Worm (Caenorhabditis elegans): ENCODE results near the gene algn-1.

Gene algn-1

DNA sequence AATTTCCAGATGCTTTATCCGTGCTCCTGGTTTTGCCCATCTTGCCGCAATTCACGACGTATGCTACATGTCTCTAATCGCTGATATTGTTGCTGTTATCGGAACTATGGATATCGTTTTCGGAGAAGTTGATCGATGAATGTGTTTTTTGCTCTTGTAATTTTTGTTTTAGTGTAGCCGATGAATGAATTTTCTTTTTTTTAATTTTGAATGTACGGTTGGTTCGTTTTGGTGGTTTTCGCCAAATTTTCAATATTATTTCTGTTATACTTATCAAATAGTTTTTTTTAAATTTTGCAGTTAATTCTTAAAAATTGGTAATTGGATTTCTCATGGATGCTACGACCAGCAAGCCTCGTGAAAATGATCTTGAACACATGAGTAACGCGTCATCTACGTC lies 7.1 kb downstream of the algn-1 start, which contains the start of gene T26A5.2:
Gene T26A5.2 (plus strand): TSS at position 301 of the 400 bp plus-strand sequence.
- TF ChIP-seq fkh-4 (tag; optimal IDR thresholded peaks at IDR 0.05; ENCODE audit: borderline replicate concordance), result no peak
- no peak for TF ChIP-seq fkh-8 (tag; optimal IDR thresholded peaks at IDR 0.05)
- TF ChIP-seq ama-1 (optimal IDR thresholded peaks at IDR 0.05), result no peak
- TF ChIP-seq nhr-85 (tag), result no peak
- no peak for TF ChIP-seq snu-23 (GFP tag; optimal IDR thresholded peaks at IDR 0.05)
- no peak for TF ChIP-seq irx-1 (tag; optimal IDR thresholded peaks at IDR 0.05)
- TF ChIP-seq grh-1 (GFP tag; IDR thresholded peaks at IDR 0.05), result no peak

DNA sequence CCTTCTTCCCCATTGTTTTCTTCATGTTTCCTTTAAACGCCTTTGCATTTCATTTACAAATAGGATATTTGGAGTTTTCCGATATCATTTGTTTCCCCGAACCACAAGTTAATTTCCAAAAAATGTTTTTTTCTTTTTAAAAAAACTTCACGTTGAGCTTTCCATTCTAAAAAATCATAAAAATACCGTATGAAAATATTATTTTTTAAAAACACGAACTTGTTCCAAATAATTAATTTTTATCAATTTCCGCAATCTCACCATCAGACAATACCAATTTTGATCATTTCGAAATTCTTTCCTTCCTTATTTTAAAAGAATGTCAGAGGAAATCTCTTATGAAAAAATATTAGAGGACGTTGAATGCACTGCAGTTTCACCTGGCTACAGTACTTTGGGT lies 11.5 kb downstream of the algn-1 start, which contains the start of gene wht-6:
Gene wht-6 (plus strand): TSS at position 301 of the 400 bp plus-strand sequence.
- no peak for TF ChIP-seq grh-1 (GFP tag; IDR thresholded peaks at IDR 0.05)
- no peak for TF ChIP-seq C04F5.9 (tag; optimal IDR thresholded peaks at IDR 0.05)
- TF ChIP-seq Y116A8C.19 (tag; optimal IDR thresholded peaks at IDR 0.05; ENCODE audit: borderline replicate concordance), result no peak

DNA sequence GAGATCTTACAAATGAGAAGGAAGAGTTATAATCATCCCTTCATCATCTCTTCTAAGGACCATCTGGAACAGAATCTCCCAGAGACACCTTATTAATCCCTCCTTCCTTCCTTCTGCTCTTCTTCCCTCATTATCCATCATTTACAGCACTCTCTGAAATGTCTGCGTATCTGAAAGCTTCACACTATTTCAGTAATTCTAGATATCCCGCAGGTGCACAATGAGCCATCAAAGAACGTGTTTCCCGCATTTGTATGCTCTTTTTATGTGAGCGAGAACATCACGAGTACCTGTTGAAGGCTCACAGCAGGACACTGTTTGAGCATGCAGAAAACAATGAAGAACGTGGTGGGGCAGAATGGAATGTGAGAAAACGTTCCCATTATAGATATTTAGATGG lies 16.5 kb downstream of the algn-1 start:
- TF ChIP-seq nhr-76 (tag; optimal IDR thresholded peaks at IDR 0.05) (no peak), sox-4 (tag; optimal IDR thresholded peaks at IDR 0.05) (no peak), lin-39 (tag; optimal IDR thresholded peaks at IDR 0.05) (no peak), unc-98 (GFP tag; IDR thresholded peaks at IDR 0.05) (no peak), efl-3 (GFP tag; optimal IDR thresholded peaks at IDR 0.05) (no peak)

DNA sequence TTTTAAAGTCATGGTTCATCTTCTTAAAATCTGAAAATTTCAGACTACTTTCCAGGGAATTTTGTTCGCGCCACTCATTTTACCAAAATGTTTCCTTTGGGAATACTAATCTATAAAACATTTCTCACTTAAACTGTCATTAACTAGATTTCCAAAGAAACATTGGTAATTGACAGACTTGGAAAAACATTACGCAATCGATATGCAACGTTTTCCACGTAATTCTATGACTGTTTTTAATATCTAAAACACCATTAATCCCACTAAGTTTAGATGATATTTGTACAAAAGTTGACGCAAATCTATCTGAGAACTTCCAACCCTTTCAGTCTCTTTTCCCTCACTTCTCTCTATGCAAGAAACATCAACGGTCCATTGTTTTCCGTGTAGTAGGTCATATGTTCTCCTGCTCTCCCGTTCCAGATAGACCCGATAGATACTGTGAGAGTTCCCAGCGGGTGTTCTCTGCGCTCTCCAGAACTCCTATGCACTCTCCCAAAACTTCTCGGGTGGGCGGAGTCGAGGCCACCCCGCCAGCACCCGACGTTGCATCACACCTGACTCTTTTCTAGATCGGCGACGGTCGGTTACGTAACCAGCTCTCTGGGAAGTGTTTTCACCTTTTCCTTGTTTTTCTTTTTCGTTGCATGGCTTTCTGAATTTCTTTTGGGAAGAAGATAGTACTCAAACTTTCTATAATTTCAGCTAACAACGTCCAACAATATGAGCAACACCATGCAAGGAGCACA lies 18.5 kb downstream of the algn-1 start, which contains the start of gene zip-8:
Gene zip-8 (plus strand): TSS at position 700 of the 749 bp plus-strand sequence.
- TF ChIP-seq F16B12.6 (tag; optimal IDR thresholded peaks at IDR 0.05), result no peak
- no peak for TF ChIP-seq fkh-8 (tag; optimal IDR thresholded peaks at IDR 0.05)
- TF ChIP-seq ceh-90 (tag; optimal IDR thresholded peaks at IDR 0.05), result no peak
- TF ChIP-seq ztf-4 (tag; optimal IDR thresholded peaks at IDR 0.05), result no peak
- no peak for TF ChIP-seq ces-1 (GFP tag; optimal IDR thresholded peaks at IDR 0.05)
- TF ChIP-seq irx-1 (tag; optimal IDR thresholded peaks at IDR 0.05), result no peak
- no peak for TF ChIP-seq nhr-237 (tag; optimal IDR thresholded peaks at IDR 0.05)
- TF ChIP-seq fos-1 (tag; optimal IDR thresholded peaks at IDR 0.05), result no peak
- TF ChIP-seq unc-98 (GFP tag; IDR thresholded peaks at IDR 0.05), result no peak
- no peak for TF ChIP-seq nhr-76 (tag; optimal IDR thresholded peaks at IDR 0.05)
- TF ChIP-seq alr-1 (tag; optimal IDR thresholded peaks at IDR 0.05; ENCODE audit: borderline replicate concordance), result no peak
- no peak for TF ChIP-seq sox-4 (tag; optimal IDR thresholded peaks at IDR 0.05)
- no peak for TF ChIP-seq swsn-7 (tag; optimal IDR thresholded peaks at IDR 0.05)
- TF ChIP-seq nhr-90 (tag; optimal IDR thresholded peaks at IDR 0.05; ENCODE audit: poor library complexity), result no peak
- TF ChIP-seq hlh-4 (tag; optimal IDR thresholded peaks at IDR 0.05), result no peak

DNA sequence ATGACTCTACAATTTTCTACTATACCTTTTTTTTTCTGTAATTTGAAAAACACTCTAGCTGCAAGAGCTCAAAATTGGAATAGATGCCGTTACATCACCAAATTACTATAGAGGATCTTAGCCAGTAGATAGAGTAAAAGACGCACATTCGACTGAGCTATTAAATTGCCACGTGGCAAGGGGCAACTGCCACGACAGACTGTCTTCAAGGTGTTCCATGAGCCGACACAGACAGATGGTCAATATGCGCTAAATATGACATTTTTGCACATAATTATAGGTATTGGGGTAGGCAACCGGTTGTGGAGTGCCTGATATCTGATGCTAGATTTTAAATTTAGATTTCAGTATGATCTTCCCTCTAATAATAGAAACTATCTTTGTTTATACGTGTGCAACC lies 19.5 kb downstream of the algn-1 start:
- TF ChIP-seq fos-1 (tag; optimal IDR thresholded peaks at IDR 0.05) (no peak), C34B4.2 (tag; optimal IDR thresholded peaks at IDR 0.05) (no peak), lir-3 (tag; optimal IDR thresholded peaks at IDR 0.05; ENCODE audit: poor library complexity) (no peak), aha-1 (tag; optimal IDR thresholded peaks at IDR 0.05) (no peak), ceh-82 (tag; optimal IDR thresholded peaks at IDR 0.05) (no peak), ztf-11 (tag; optimal IDR thresholded peaks at IDR 0.05) (no peak), Y116A8C.19 (tag; optimal IDR thresholded peaks at IDR 0.05; ENCODE audit: borderline replicate concordance) (no peak), lin-13 (GFP tag; optimal IDR thresholded peaks at IDR 0.05) (no peak), efl-3 (GFP tag; optimal IDR thresholded peaks at IDR 0.05) (no peak), tbx-2 (tag; optimal IDR thresholded peaks at IDR 0.05) (no peak), ceh-8 (GFP tag; optimal IDR thresholded peaks at IDR 0.05) (no peak), elt-2 (tag; optimal IDR thresholded peaks at IDR 0.05) (no peak), nhr-19 (GFP tag; conservative IDR thresholded peaks at IDR 0.05) (no peak), unc-30 (tag; optimal IDR thresholded peaks at IDR 0.05) (no peak)

All from whole organism, L1 larva.